Fruit fly (Drosophila melanogaster): ENCODE results near the gene eRF1.

The eRF1 gene

dm6 chr3L:20349333-20349924 lies 1.3 kb downstream of the eRF1 start:
- 0 out of 2 replicates have a peak, but pooled peaks have one; percentile 30 for TF ChIP-seq Atf6 (GFP tag; IDR thresholded peaks at IDR 0.05)
- TF ChIP-seq exex (tag; optimal IDR thresholded peaks at IDR 0.05), result no peak
- TF ChIP-seq CG2889 (GFP tag; IDR thresholded peaks at IDR 0.05), result no peak
- no peak for TF ChIP-seq grn (GFP tag; optimal IDR thresholded peaks at IDR 0.05)
- no peak for TF ChIP-seq shn (GFP tag; optimal IDR thresholded peaks at IDR 0.05)
- TF ChIP-seq slp2 (GFP tag; optimal IDR thresholded peaks at IDR 0.05), result no peak
- no peak for TF ChIP-seq CG6254 (GFP tag; optimal IDR thresholded peaks at IDR 0.05)
- TF ChIP-seq tx (GFP tag; optimal IDR thresholded peaks at IDR 0.05), result no peak
- peak; percentile 68; the same call in 1 of the 4 replicates for TF ChIP-seq chinmo (GFP tag; IDR thresholded peaks at IDR 0.05; ENCODE audit: partially characterized antibody)
- no peak for TF ChIP-seq disco-r (GFP tag; optimal IDR thresholded peaks at IDR 0.05)
- 0 out of 2 replicates have a peak, but pooled peaks have one; percentile 15 for TF ChIP-seq tna (GFP tag; IDR thresholded peaks at IDR 0.05; ENCODE audit: partially characterized antibody)
- TF ChIP-seq onecut (GFP tag; IDR thresholded peaks at IDR 0.05), result no peak
- TF ChIP-seq ind (GFP tag; optimal IDR thresholded peaks at IDR 0.05), result no peak
- TF ChIP-seq CG3281 (GFP tag; optimal IDR thresholded peaks at IDR 0.05), result no peak
- TF ChIP-seq CG8478 (optimal IDR thresholded peaks at IDR 0.05), result peak; percentile 41
- TF ChIP-seq klu (GFP tag; IDR thresholded peaks at IDR 0.05), result no peak
- no peak for TF ChIP-seq Max (GFP tag; optimal IDR thresholded peaks at IDR 0.05)
- no peak for TF ChIP-seq tin (GFP tag; optimal IDR thresholded peaks at IDR 0.05)
- TF ChIP-seq Usf (GFP tag; optimal IDR thresholded peaks at IDR 0.05), result no peak
- no peak for TF ChIP-seq knrl (GFP tag; IDR thresholded peaks at IDR 0.05; ENCODE audit: partially characterized antibody)
- peak; percentile 13; the same call in 1 of the 2 replicates for TF ChIP-seq CG32532 (GFP tag; IDR thresholded peaks at IDR 0.05)
- peak; percentile 75 for TF ChIP-seq cg (GFP tag; optimal IDR thresholded peaks at IDR 0.05)
- TF ChIP-seq Kr (GFP tag; optimal IDR thresholded peaks at IDR 0.05), result no peak
- TF ChIP-seq CG4854 (GFP tag; optimal IDR thresholded peaks at IDR 0.05), result no peak
- TF ChIP-seq lov (optimal IDR thresholded peaks at IDR 0.05), result no peak
- no peak for TF ChIP-seq lov (GFP tag; IDR thresholded peaks at IDR 0.05)
- no peak for TF ChIP-seq twi (tag; optimal IDR thresholded peaks at IDR 0.05)
- TF ChIP-seq Nf-YA (GFP tag; IDR thresholded peaks at IDR 0.05), result no peak
- TF ChIP-seq CoRest (tag; optimal IDR thresholded peaks at IDR 0.05), result no peak
- TF ChIP-seq Pdp1 (GFP tag; optimal IDR thresholded peaks at IDR 0.05), result no peak
- TF ChIP-seq CG18619 (GFP tag; optimal IDR thresholded peaks at IDR 0.05), result no peak
- TF ChIP-seq C15 (GFP tag; IDR thresholded peaks at IDR 0.05), result no peak
- TF ChIP-seq D19B (GFP tag; optimal IDR thresholded peaks at IDR 0.05), result no peak
- no peak for TF ChIP-seq pros (GFP tag; optimal IDR thresholded peaks at IDR 0.05)
- TF ChIP-seq tap (tag; optimal IDR thresholded peaks at IDR 0.05), result no peak
- TF ChIP-seq Med (GFP tag), result peak; percentile 59
- no peak for TF ChIP-seq CG7357 (GFP tag; IDR thresholded peaks at IDR 0.05)
- TF ChIP-seq CG11504 (tag; optimal IDR thresholded peaks at IDR 0.05), result no peak
- no peak; the same call in 1 of the 2 replicates for TF ChIP-seq chm (GFP tag; IDR thresholded peaks at IDR 0.05)
- no peak for TF ChIP-seq Oli (tag; optimal IDR thresholded peaks at IDR 0.05)
- TF ChIP-seq ewg (GFP tag; optimal IDR thresholded peaks at IDR 0.05), result peak; percentile 51
- no peak for TF ChIP-seq CG10321 (GFP tag; IDR thresholded peaks at IDR 0.05)
- no peak for TF ChIP-seq CG6765 (GFP tag; optimal IDR thresholded peaks at IDR 0.05)
- TF ChIP-seq zf30C (GFP tag; optimal IDR thresholded peaks at IDR 0.05), result no peak
- peak; percentile 65 for TF ChIP-seq Nf-YC (tag; optimal IDR thresholded peaks at IDR 0.05)
- no peak for TF ChIP-seq ttk (GFP tag; IDR thresholded peaks at IDR 0.05)
- TF ChIP-seq toy (GFP tag; IDR thresholded peaks at IDR 0.05), result no peak
- TF ChIP-seq CG7987 (GFP tag; optimal IDR thresholded peaks at IDR 0.05), result no peak
- no peak for TF ChIP-seq CG4707 (GFP tag; optimal IDR thresholded peaks at IDR 0.05)
- no peak for TF ChIP-seq HLH4C (GFP tag; IDR thresholded peaks at IDR 0.05; ENCODE audit: partially characterized antibody)
- no peak for TF ChIP-seq NC2β (GFP tag; optimal IDR thresholded peaks at IDR 0.05)

All from whole organism, embryonic.